Worm (Caenorhabditis elegans) whole organism, L4 larva: ENCODE measurements around the gene flh-3.

ENCODE experiments used
- Y75B8A.6 ChIP-seq: fragments of 200-800 bp; sonication (Bioruptor generic); IDR thresholded peaks from 2 replicates; pipeline ENCODE4 v1.3.6; 2022; ENCODE audit warnings: missing genetic modification reagents, missing genetic modification characterization, missing compliant biosample characterization
- ama-1 ChIP-seq: fragments of 150-350 bp; optimal IDR thresholded peaks from 2 replicates; lab custom pipeline; 2014; ENCODE audit warnings: inconsistent platforms, mixed read lengths
- egl-27 ChIP-seq: sonication (generic microtip); optimal IDR thresholded peaks from 3 replicates; lab custom pipeline; 2017; ENCODE audit warnings: missing biosample characterization, missing genetic modification reagents, missing genetic modification characterization
- hif-1 ChIP-seq, 2 experiments: sonication (generic microtip); optimal IDR thresholded peaks; 2 replicates each; lab custom pipeline; 2016 to 2017; ENCODE audit warnings: missing compliant biosample characterization in 2 of 2, missing genetic modification characterization in 2 of 2, missing genetic modification reagents in 2 of 2, missing genotype in 2 of 2, mild to moderate bottlenecking in 1 of 2
- lin-38 ChIP-seq: fragments of 200-800 bp; sonication (Bioruptor generic); IDR thresholded peaks from 2 replicates; pipeline ENCODE4 v1.3.6; 2022; ENCODE audit warnings: missing genetic modification reagents, missing genetic modification characterization, missing compliant biosample characterization
- madf-5 ChIP-seq, 2 experiments: fragments of 200-800 bp; sonication (Bioruptor generic); IDR thresholded peaks; 2 replicates each; pipeline ENCODE4 v1.3.6; 2022; ENCODE audit warnings: missing compliant biosample characterization in 2 of 2, missing genetic modification characterization in 2 of 2
- madf-9 ChIP-seq: fragments of 200-800 bp; sonication (Bioruptor generic); conservative IDR thresholded peaks from 2 replicates; pipeline ENCODE4 v1.3.6; 2022; ENCODE audit warnings: missing genetic modification reagents, missing genetic modification characterization, missing compliant biosample characterization
- nhr-25 ChIP-seq: sonication (generic microtip); optimal IDR thresholded peaks from 2 replicates; lab custom pipeline; 2017; ENCODE audit warnings: missing genetic modification characterization, mild to moderate bottlenecking, missing compliant biosample characterization, antibody characterized with exemption, moderate library complexity, borderline replicate concordance; ENCODE audit not compliant: insufficient read depth
- snpc-1.2 ChIP-seq: fragments of 200-800 bp; sonication (Bioruptor generic); IDR thresholded peaks from 2 replicates; pipeline ENCODE4 v1.3.6; 2022; ENCODE audit warnings: missing genetic modification reagents, missing genetic modification characterization, missing compliant biosample characterization
- snpc-4 ChIP-seq: fragments of 150-350 bp; optimal IDR thresholded peaks from 2 replicates; lab custom pipeline; 2014; ENCODE audit warnings: missing biosample characterization, missing genetic modification characterization
- unc-62 ChIP-seq, 3 experiments: fragments of 150-350 bp in 1 of 3; sonication (generic microtip); optimal IDR thresholded peaks in 2 of 3; peaks in 1 of 3; 1 replicate in 1 of 3; 2 replicates in 2 of 3; lab custom pipeline; 2014 to 2017; ENCODE audit warnings: missing biosample characterization in 3 of 3, missing genetic modification characterization in 3 of 3, missing genetic modification reagents in 3 of 3, missing genotype in 1 of 3

- TF ChIP-seq snpc-1.2 (no peak), ama-1 (lab: Kevin White, UChicago) (no peak), hif-1 (tag; optimal IDR thresholded peaks at IDR 0.05; lab: Kevin White, UChicago) (no peak), lin-38 (no peak), snpc-4 (tag; lab: Kevin White, UChicago) (no peak), unc-62 (GFP tag; optimal IDR thresholded peaks at IDR 0.05 in 1 of 2; lab: Kevin White, UChicago) (no peak), unc-62 (tag; optimal IDR thresholded peaks at IDR 0.05; lab: Kevin White, UChicago) (no peak), egl-27 (no peak), madf-5 (GFP tag; IDR thresholded peaks at IDR 0.05; lab: Robert Waterston, UW) (no peak), Y75B8A.6 (GFP tag; lab: Robert Waterston, UW) (no peak), madf-9 (GFP tag; lab: Robert Waterston, UW) (no peak), nhr-25 (tag; lab: Kevin White, UChicago) (no peak)
Observed at ce11 chrIV:9256017-9256416, 13.9 kb upstream of the flh-3 start, which contains the start of gene Y11D7A.9.
